Worm (Caenorhabditis elegans) whole organism, L2 larva: ENCODE measurements around the gene ZK945.4.

ENCODE experiments used
- lin-13 ChIP-seq: fragments of 150-350 bp; optimal IDR thresholded peaks from 2 replicates; lab custom pipeline; 2014; ENCODE audit warnings: missing biosample characterization, missing genetic modification reagents, missing genetic modification characterization
- lsy-2 ChIP-seq, 2 experiments: fragments of 150-350 bp in 1 of 2; sonication (generic microtip) in 1 of 2; optimal IDR thresholded peaks; 2 replicates each; lab custom pipeline; 2014 to 2017; ENCODE audit warnings: missing biosample characterization in 2 of 2, missing genetic modification characterization in 2 of 2
- nhr-10 ChIP-seq: sonication (generic microtip); optimal IDR thresholded peaks from 2 replicates; lab custom pipeline; 2017; ENCODE audit warnings: missing biosample characterization, missing genetic modification characterization
- nhr-77 ChIP-seq: fragments of 150-350 bp; optimal IDR thresholded peaks from 2 replicates; lab custom pipeline; 2014; ENCODE audit warnings: missing biosample characterization, missing genetic modification characterization
- skn-1 ChIP-seq: sonication (generic microtip); optimal IDR thresholded peaks from 2 replicates; lab custom pipeline; 2017; ENCODE audit warnings: missing biosample characterization, missing genetic modification characterization

DNA sequence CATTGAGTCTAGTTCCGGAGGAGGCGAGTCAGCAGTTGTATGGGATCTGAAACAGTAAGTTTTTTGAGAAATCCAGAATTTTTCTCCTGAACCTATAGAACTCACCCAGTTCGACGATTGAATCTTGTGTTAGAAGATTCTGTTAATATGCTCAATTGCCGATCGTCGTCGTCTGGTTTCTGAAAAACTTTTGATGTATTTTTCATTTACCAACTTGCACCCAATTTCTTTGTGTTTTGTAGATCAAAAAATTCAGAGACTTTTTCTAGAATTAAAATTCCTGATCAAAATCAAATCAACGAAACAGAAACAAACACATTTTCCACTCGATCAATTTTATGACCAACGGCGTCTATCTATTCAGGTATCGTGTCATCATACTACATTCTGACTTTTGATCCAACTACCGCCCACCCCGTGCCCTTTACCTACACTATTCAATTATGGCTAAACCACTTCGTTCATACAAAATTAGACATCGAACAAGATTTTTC lies 48.9 kb downstream of the ZK945.4 start, which contains the start of gene C18D1.2:
- TF ChIP-seq lsy-2 (tag; optimal IDR thresholded peaks at IDR 0.05; lab: Kevin White, UChicago), result no peak
- TF ChIP-seq nhr-10 (tag; lab: Kevin White, UChicago), result no peak
- no peak for TF ChIP-seq skn-1 (tag; lab: Kevin White, UChicago)
- TF ChIP-seq lin-13 (GFP tag; lab: Kevin White, UChicago), result no peak
- no peak for TF ChIP-seq nhr-77
